Fruit fly (Drosophila melanogaster) whole organism, embryonic: Measurements from ENCODE around the gene Fmr1.

Source experiments
- Abd-B ChIP-seq: fragments of 200-800 bp; sonication (Bioruptor generic); optimal IDR thresholded peaks from 2 replicates; lab custom pipeline; 2018; ENCODE audit warnings: missing biosample characterization, mild to moderate bottlenecking, missing genetic modification characterization, moderate library complexity
- CG10147 ChIP-seq: fragments of 200-800 bp; sonication (Bioruptor generic); optimal IDR thresholded peaks from 2 replicates; lab custom pipeline; 2019; ENCODE audit warnings: missing biosample characterization, mild to moderate bottlenecking, missing genetic modification characterization, moderate library complexity
- CG10543 ChIP-seq: fragments of 200-800 bp; sonication (Bioruptor generic); optimal IDR thresholded peaks from 3 replicates; lab custom pipeline; 2017; ENCODE audit warnings: missing biosample characterization, mild to moderate bottlenecking, missing genetic modification characterization, moderate library complexity
- CG11247 ChIP-seq: fragments of 200-800 bp; sonication (Bioruptor generic); IDR thresholded peaks from 2 replicates; pipeline ENCODE4 v1.3.6; 2022; ENCODE audit warnings: missing biosample characterization, missing genetic modification characterization
- CG11398 ChIP-seq: fragments of 200-800 bp; sonication (Bioruptor generic); optimal IDR thresholded peaks from 2 replicates; lab custom pipeline; 2016; ENCODE audit warnings: missing biosample characterization, missing genetic modification characterization
- CG11723 ChIP-seq: fragments of 200-800 bp; sonication (Bioruptor generic); optimal IDR thresholded peaks from 2 replicates; lab custom pipeline; 2017; ENCODE audit warnings: missing biosample characterization, mild to moderate bottlenecking, missing genetic modification characterization
- CG14441 ChIP-seq: fragments of 200-800 bp; sonication (Bioruptor generic); IDR thresholded peaks from 2 replicates; pipeline ENCODE4 v1.3.6; 2022; ENCODE audit warnings: missing biosample characterization, missing genetic modification characterization
- CG15479 ChIP-seq: fragments of 200-800 bp; sonication (Bioruptor generic); optimal IDR thresholded peaks from 3 replicates; lab custom pipeline; 2019; ENCODE audit warnings: missing biosample characterization, mild to moderate bottlenecking, missing genetic modification characterization, moderate library complexity
- CG17829 ChIP-seq: fragments of 200-800 bp; optimal IDR thresholded peaks from 2 replicates; lab custom pipeline; 2019; ENCODE audit warnings: missing biosample characterization, mild to moderate bottlenecking, missing genetic modification characterization, moderate library complexity
- CG18262 ChIP-seq: fragments of 200-800 bp; optimal IDR thresholded peaks from 3 replicates; lab custom pipeline; 2019; ENCODE audit warnings: missing biosample characterization, mild to moderate bottlenecking, missing genetic modification characterization, moderate library complexity
- CG18476 ChIP-seq: fragments of 200-800 bp; sonication (Bioruptor generic); optimal IDR thresholded peaks from 2 replicates; lab custom pipeline; 2016; ENCODE audit warnings: missing biosample characterization, mild to moderate bottlenecking, missing genetic modification characterization
- CG18619 ChIP-seq: fragments of 200-800 bp; sonication (Bioruptor generic); optimal IDR thresholded peaks from 3 replicates; lab custom pipeline; 2017; ENCODE audit warnings: missing biosample characterization, mild to moderate bottlenecking, missing genetic modification characterization
- CG2129 ChIP-seq: fragments of 200-800 bp; sonication (Bioruptor generic); IDR thresholded peaks from 2 replicates; pipeline ENCODE4 v1.3.6; 2022; ENCODE audit warnings: missing biosample characterization, missing genetic modification characterization; ENCODE audit not compliant: partially characterized antibody
- CG2202 ChIP-seq: fragments of 200-800 bp; sonication (Bioruptor generic); optimal IDR thresholded peaks from 2 replicates; lab custom pipeline; 2018; ENCODE audit warnings: missing biosample characterization, mild to moderate bottlenecking, missing genetic modification characterization
- CG32772 ChIP-seq: fragments of 200-800 bp; sonication (Bioruptor generic); IDR thresholded peaks from 2 replicates; pipeline ENCODE4 v1.3.6; 2022; ENCODE audit warnings: missing biosample characterization, missing genetic modification characterization
- CG34376 ChIP-seq: fragments of 200-800 bp; sonication (Bioruptor generic); optimal IDR thresholded peaks from 2 replicates; lab custom pipeline; 2018; ENCODE audit warnings: missing biosample characterization, mild to moderate bottlenecking, missing genetic modification characterization
- CG42726 ChIP-seq: fragments of 200-800 bp; sonication (Bioruptor generic); IDR thresholded peaks from 2 replicates; pipeline ENCODE4 v1.3.6; 2022; ENCODE audit warnings: missing biosample characterization, missing genetic modification characterization; ENCODE audit not compliant: partially characterized antibody
- CG4820 ChIP-seq: fragments of 200-800 bp; sonication (Bioruptor generic); optimal IDR thresholded peaks from 3 replicates; lab custom pipeline; 2016; ENCODE audit warnings: missing biosample characterization, missing genetic modification characterization
- CG5245 ChIP-seq: fragments of 200-800 bp; sonication (Bioruptor generic); optimal IDR thresholded peaks from 3 replicates; lab custom pipeline; 2016; ENCODE audit warnings: missing biosample characterization, missing genetic modification characterization
- CG6654 ChIP-seq: fragments of 200-800 bp; sonication (Bioruptor generic); optimal IDR thresholded peaks from 2 replicates; lab custom pipeline; 2017; ENCODE audit warnings: missing biosample characterization, mild to moderate bottlenecking, missing genetic modification characterization
- CG9437 ChIP-seq: fragments of 200-800 bp; sonication (Bioruptor generic); optimal IDR thresholded peaks from 2 replicates; lab custom pipeline; 2018; ENCODE audit warnings: missing biosample characterization, mild to moderate bottlenecking, missing genetic modification characterization
- Camta ChIP-seq: fragments of 200-800 bp; sonication (Bioruptor generic); optimal IDR thresholded peaks from 2 replicates; lab custom pipeline; 2016; ENCODE audit warnings: missing biosample characterization, missing genetic modification characterization
- D ChIP-seq, 2 experiments: fragments of 200-800 bp in 1 of 2; fragments of >200 bp in 1 of 2; sonication (Bioruptor generic) in 1 of 2; optimal IDR thresholded peaks; 2 replicates in 1 of 2; 3 replicates in 1 of 2; lab custom pipeline; 2017; ENCODE audit warnings: mild to moderate bottlenecking in 1 of 2, missing biosample characterization in 1 of 2, missing genetic modification characterization in 1 of 2, missing genetic modification reagents in 1 of 2
- D19A ChIP-seq: fragments of 200-800 bp; optimal IDR thresholded peaks from 3 replicates; lab custom pipeline; 2019; ENCODE audit warnings: missing biosample characterization, mild to moderate bottlenecking, missing genetic modification characterization, moderate library complexity
- Doc2 ChIP-seq: fragments of 200-800 bp; sonication (Bioruptor generic); IDR thresholded peaks from 2 replicates; pipeline ENCODE4 v1.3.6; 2022; ENCODE audit warnings: missing biosample characterization, missing genetic modification characterization
- Ets97D ChIP-seq: fragments of 200-800 bp; sonication (Bioruptor generic); optimal IDR thresholded peaks from 3 replicates; lab custom pipeline; 2016; ENCODE audit warnings: missing biosample characterization, missing genetic modification characterization
- HLH4C ChIP-seq: fragments of 200-800 bp; sonication (Bioruptor generic); IDR thresholded peaks from 3 replicates; pipeline ENCODE4 v1.3.6; 2022; ENCODE audit warnings: missing biosample characterization, missing genetic modification characterization; ENCODE audit not compliant: partially characterized antibody
- HmgZ ChIP-seq: fragments of 200-800 bp; sonication (Bioruptor generic); optimal IDR thresholded peaks from 2 replicates; lab custom pipeline; 2018; ENCODE audit warnings: missing biosample characterization, mild to moderate bottlenecking, missing genetic modification characterization
- Hmx ChIP-seq: fragments of 200-800 bp; sonication (Bioruptor generic); optimal IDR thresholded peaks from 2 replicates; lab custom pipeline; 2016; ENCODE audit warnings: missing biosample characterization, missing genetic modification characterization
- Hr78 ChIP-seq, 2 experiments: fragments of 200-800 bp in 1 of 2; fragments of >200 bp in 1 of 2; sonication (Bioruptor generic) in 1 of 2; optimal IDR thresholded peaks; 2 replicates each; lab custom pipeline; 2017 to 2019; ENCODE audit warnings: missing biosample characterization in 2 of 2, missing genetic modification characterization in 2 of 2, mild to moderate bottlenecking in 1 of 2, moderate library complexity in 1 of 2
- Neu2 ChIP-seq: fragments of 200-800 bp; sonication (Bioruptor generic); optimal IDR thresholded peaks from 3 replicates; lab custom pipeline; 2016; ENCODE audit warnings: missing biosample characterization, missing genetic modification characterization, borderline replicate concordance
- Nf-YB ChIP-seq: fragments of 200-800 bp; sonication (Bioruptor generic); optimal IDR thresholded peaks from 3 replicates; lab custom pipeline; 2019; ENCODE audit warnings: missing biosample characterization, mild to moderate bottlenecking, missing genetic modification characterization, moderate library complexity
- Taf1 ChIP-seq: fragments of 200-800 bp; sonication (Bioruptor generic); IDR thresholded peaks from 2 replicates; pipeline ENCODE4 v1.3.6; 2022; ENCODE audit warnings: missing biosample characterization, missing genetic modification characterization
- Trl ChIP-seq, 3 experiments: fragments of >200 bp in 2 of 3; fragments of 200-800 bp in 1 of 3; sonication (Bioruptor generic) in 1 of 3; optimal IDR thresholded peaks; 2 replicates in 1 of 3; 3 replicates in 2 of 3; lab custom pipeline; 2016 to 2017; ENCODE audit warnings: missing biosample characterization in 1 of 3, missing genetic modification characterization in 1 of 3
- ac ChIP-seq: fragments of 200-800 bp; sonication (Bioruptor generic); optimal IDR thresholded peaks from 3 replicates; lab custom pipeline; 2017; ENCODE audit warnings: missing biosample characterization, mild to moderate bottlenecking, missing genetic modification characterization
- bowl ChIP-seq: fragments of 200-800 bp; sonication (Bioruptor generic); IDR thresholded peaks from 2 replicates; pipeline ENCODE4 v1.3.6; 2022; ENCODE audit warnings: missing biosample characterization, missing genetic modification characterization
- crol ChIP-seq: fragments of 200-800 bp; sonication (Bioruptor generic); IDR thresholded peaks from 2 replicates; pipeline ENCODE4 v1.3.6; 2022; ENCODE audit warnings: missing biosample characterization, missing genetic modification characterization
- crp ChIP-seq, 2 experiments: fragments of 200-800 bp; sonication (Bioruptor generic); optimal IDR thresholded peaks; 2 replicates in 1 of 2; 3 replicates in 1 of 2; lab custom pipeline; 2017; ENCODE audit warnings: missing biosample characterization in 2 of 2, missing genetic modification characterization in 2 of 2, mild to moderate bottlenecking in 1 of 2, moderate library complexity in 1 of 2
- dmrt11E ChIP-seq: fragments of 200-800 bp; sonication (Bioruptor generic); optimal IDR thresholded peaks from 3 replicates; lab custom pipeline; 2018; ENCODE audit warnings: missing biosample characterization, mild to moderate bottlenecking, missing genetic modification characterization, moderate library complexity
- ken ChIP-seq: fragments of 200-800 bp; sonication (Bioruptor generic); IDR thresholded peaks from 3 replicates; pipeline ENCODE4 v1.3.6; 2022; ENCODE audit warnings: missing biosample characterization, missing genetic modification characterization
- knrl ChIP-seq: fragments of 200-800 bp; sonication (Bioruptor generic); IDR thresholded peaks from 3 replicates; pipeline ENCODE4 v1.3.6; 2022; ENCODE audit warnings: missing biosample characterization, missing genetic modification characterization; ENCODE audit not compliant: partially characterized antibody
- nerfin-2 ChIP-seq: fragments of 200-800 bp; sonication (Bioruptor generic); IDR thresholded peaks from 2 replicates; pipeline ENCODE4 v1.3.6; 2022; ENCODE audit warnings: missing biosample characterization, missing genetic modification characterization; ENCODE audit not compliant: partially characterized antibody
- pho ChIP-seq: fragments of 200-800 bp; sonication (Bioruptor generic); optimal IDR thresholded peaks from 2 replicates; lab custom pipeline; 2016; ENCODE audit warnings: missing biosample characterization, missing genetic modification characterization
- schlank ChIP-seq: fragments of 200-800 bp; sonication (Bioruptor generic); optimal IDR thresholded peaks from 2 replicates; lab custom pipeline; 2018; ENCODE audit warnings: missing biosample characterization, mild to moderate bottlenecking, missing genetic modification characterization
- slou ChIP-seq: fragments of 200-800 bp; sonication (Bioruptor generic); optimal IDR thresholded peaks from 3 replicates; lab custom pipeline; 2016; ENCODE audit warnings: missing biosample characterization, missing genetic modification characterization
- tll ChIP-seq, 2 experiments: fragments of 200-800 bp in 1 of 2; fragments of >200 bp in 1 of 2; sonication (Bioruptor generic) in 1 of 2; optimal IDR thresholded peaks; 2 replicates each; lab custom pipeline; 2017 to 2019; ENCODE audit warnings: missing biosample characterization in 2 of 2, missing genetic modification characterization in 2 of 2, mild to moderate bottlenecking in 1 of 2, moderate library complexity in 1 of 2
- vnd ChIP-seq: fragments of 200-800 bp; sonication (Bioruptor generic); IDR thresholded peaks from 3 replicates; pipeline ENCODE4 v1.3.6; 2022; ENCODE audit warnings: missing biosample characterization, missing genetic modification characterization; ENCODE audit not compliant: partially characterized antibody
- vvl ChIP-seq: fragments of 200-800 bp; sonication (Bioruptor generic); IDR thresholded peaks from 2 replicates; pipeline ENCODE4 v1.3.6; 2022; ENCODE audit warnings: missing biosample characterization, missing genetic modification characterization
- zen2 ChIP-seq: fragments of 200-800 bp; sonication (Bioruptor generic); IDR thresholded peaks from 3 replicates; pipeline ENCODE4 v1.3.6; 2022; ENCODE audit warnings: missing biosample characterization, missing genetic modification characterization; ENCODE audit not compliant: partially characterized antibody

Gene Fmr1

DNA sequence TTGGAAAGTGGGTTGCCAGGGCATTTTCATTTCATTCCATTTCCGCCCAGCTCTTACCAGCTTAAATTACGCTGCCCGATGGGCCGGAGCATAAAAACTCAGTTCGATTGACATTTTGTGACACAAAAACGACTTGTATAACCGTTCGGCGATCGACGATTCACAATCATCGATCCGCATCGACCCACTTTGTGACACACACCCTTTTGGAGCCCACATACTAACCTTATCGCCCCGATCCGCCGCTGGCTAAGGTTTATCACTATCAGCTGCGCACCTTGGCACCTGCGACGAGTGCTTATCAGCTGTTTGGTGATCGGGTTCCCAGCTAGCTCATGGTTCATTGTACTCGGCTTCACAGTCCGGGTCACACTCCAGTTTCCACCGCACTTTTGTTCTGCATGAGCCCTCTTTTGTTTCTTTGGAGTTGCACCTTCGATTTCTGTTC lies 10.5 kb downstream of the Fmr1 start (continued):
- no peak for TF ChIP-seq vvl
- TF ChIP-seq D19A (tag; lab: Kevin White, UChicago) = no peak
- no peak for TF ChIP-seq Neu2 (GFP tag; lab: Kevin White, UChicago)
- no peak for TF ChIP-seq CG2202 (tag; lab: Kevin White, UChicago)
- no peak for TF ChIP-seq CG32772
- no peak for TF ChIP-seq CG18262
- no peak for TF ChIP-seq slou (GFP tag; lab: Kevin White, UChicago)
- TF ChIP-seq ac (GFP tag; lab: Kevin White, UChicago) = no peak
- TF ChIP-seq Hmx (GFP tag; lab: Kevin White, UChicago) = no peak
- no peak for TF ChIP-seq CG11247 (GFP tag; lab: Robert Waterston, UW)
- no peak for TF ChIP-seq dmrt11E (tag; lab: Kevin White, UChicago)
- TF ChIP-seq CG17829 = no peak
- TF ChIP-seq Ets97D (GFP tag; lab: Kevin White, UChicago) = no peak
- TF ChIP-seq CG18619 (GFP tag; lab: Kevin White, UChicago) = no peak
- peak; percentile 90 for TF ChIP-seq CG34376 (GFP tag; lab: Kevin White, UChicago)
- no peak for TF ChIP-seq CG9437 (GFP tag; lab: Kevin White, UChicago)
- TF ChIP-seq CG4820 = no peak
- no peak for TF ChIP-seq vnd
- no peak for TF ChIP-seq CG14441 (GFP tag; lab: Robert Waterston, UW)
- TF ChIP-seq ken (GFP tag; lab: Robert Waterston, UW) = no peak
- peak; percentile 37; the same call in 1 of the 2 replicates for TF ChIP-seq crol (GFP tag; lab: Robert Waterston, UW)
- TF ChIP-seq Abd-B = no peak
- no peak for TF ChIP-seq Camta (GFP tag; lab: Kevin White, UChicago)
- no peak for TF ChIP-seq HLH4C (GFP tag; lab: Robert Waterston, UW)
- TF ChIP-seq CG6654 = no peak
- no peak for TF ChIP-seq Taf1
- TF ChIP-seq CG5245 (GFP tag; lab: Kevin White, UChicago) = no peak
- no peak for TF ChIP-seq CG15479 (GFP tag; lab: Kevin White, UChicago)
- peak; percentile 91 for TF ChIP-seq CG10543 (GFP tag; lab: Kevin White, UChicago)
- no peak for TF ChIP-seq nerfin-2 (GFP tag; lab: Robert Waterston, UW)
- no peak for TF ChIP-seq Doc2
- TF ChIP-seq CG11723 (GFP tag; lab: Kevin White, UChicago) = no peak
- TF ChIP-seq pho (GFP tag; lab: Kevin White, UChicago) = no peak
- TF ChIP-seq CG42726 (GFP tag; lab: Robert Waterston, UW) = no peak
- peak; percentile 22 for TF ChIP-seq schlank (tag; lab: Kevin White, UChicago)
- TF ChIP-seq CG10147 (GFP tag; lab: Kevin White, UChicago) = no peak
- no peak for TF ChIP-seq CG18476 (GFP tag; lab: Kevin White, UChicago)
- no peak for TF ChIP-seq knrl (GFP tag; lab: Robert Waterston, UW)
- TF ChIP-seq HmgZ (tag; lab: Kevin White, UChicago) = peak; percentile 60
- TF ChIP-seq zen2 (GFP tag; lab: Robert Waterston, UW) = no peak
- no peak for TF ChIP-seq CG11398 (GFP tag; lab: Kevin White, UChicago)
- no peak for TF ChIP-seq bowl (GFP tag; lab: Robert Waterston, UW)
- peak in 1 of 2 experiments; percentile 7 for TF ChIP-seq crp (GFP tag; optimal IDR thresholded peaks at IDR 0.05; lab: Kevin White, UChicago)
- no peak for TF ChIP-seq tll (GFP tag; optimal IDR thresholded peaks at IDR 0.05; lab: Kevin White, UChicago)
- no peak for TF ChIP-seq CG2129 (GFP tag; lab: Robert Waterston, UW)
- no peak for TF ChIP-seq Nf-YB (GFP tag; lab: Kevin White, UChicago)
- TF ChIP-seq Trl (optimal IDR thresholded peaks at IDR 0.05; lab: Kevin White, UChicago) = no peak
- no peak for TF ChIP-seq Trl (GFP tag; optimal IDR thresholded peaks at IDR 0.05; lab: Kevin White, UChicago)
- TF ChIP-seq D (optimal IDR thresholded peaks at IDR 0.05; lab: Kevin White, UChicago) = no peak
- no peak for TF ChIP-seq D (GFP tag; optimal IDR thresholded peaks at IDR 0.05; lab: Kevin White, UChicago)
- peak in 1 of 2 experiments; percentile 94 for TF ChIP-seq Hr78 (GFP tag; optimal IDR thresholded peaks at IDR 0.05; lab: Kevin White, UChicago)
